Worm (Caenorhabditis elegans) whole organism, L3 larva: ENCODE results near the gene vps-52.
A peak's percentile ranks its signal among the peaks of the same experiment; 100 is the strongest.

Experiments
- R02D3.7 ChIP-seq: fragments of 150-350 bp; optimal IDR thresholded peaks from 2 replicates; lab custom pipeline; 2014; ENCODE audit warnings: missing biosample characterization, missing genetic modification characterization
- ceh-16 ChIP-seq: sonication (generic microtip); optimal IDR thresholded peaks from 2 replicates; lab custom pipeline; 2017; ENCODE audit warnings: missing biosample characterization, missing genetic modification characterization
- ceh-28 ChIP-seq: fragments of 150-350 bp; optimal IDR thresholded peaks from 2 replicates; lab custom pipeline; 2014; ENCODE audit warnings: missing biosample characterization, missing genetic modification reagents, missing genetic modification characterization
- ceh-82 ChIP-seq: fragments of 150-350 bp; optimal IDR thresholded peaks from 2 replicates; lab custom pipeline; 2014; ENCODE audit warnings: missing biosample characterization, missing genetic modification characterization
- ceh-9 ChIP-seq: sonication (generic microtip); optimal IDR thresholded peaks from 2 replicates; lab custom pipeline; 2018; ENCODE audit warnings: missing biosample characterization, missing genetic modification characterization
- daf-12 ChIP-seq: fragments of 150-350 bp; optimal IDR thresholded peaks from 2 replicates; lab custom pipeline; 2014; ENCODE audit warnings: missing biosample characterization, missing genetic modification reagents, missing genetic modification characterization
- egl-27 ChIP-seq: sonication (generic microtip); optimal IDR thresholded peaks from 4 replicates; lab custom pipeline; 2017; ENCODE audit warnings: missing biosample characterization, missing genetic modification reagents, missing genetic modification characterization
- egl-5 ChIP-seq: fragments of 150-350 bp; optimal IDR thresholded peaks from 2 replicates; lab custom pipeline; 2017; ENCODE audit warnings: missing biosample characterization, missing genetic modification reagents, missing genetic modification characterization, inconsistent platforms
- elt-2 ChIP-seq: sonication (generic microtip); optimal IDR thresholded peaks from 2 replicates; lab custom pipeline; 2016; ENCODE audit warnings: missing genetic modification reagents, mild to moderate bottlenecking, missing genetic modification characterization, missing compliant biosample characterization
- elt-3 ChIP-seq, 3 experiments: fragments of 150-350 bp in 1 of 3; sonication (generic microtip) in 2 of 3; optimal IDR thresholded peaks; 2 replicates in 2 of 3; 4 replicates in 1 of 3; lab custom pipeline; 2014 to 2017; ENCODE audit warnings: missing biosample characterization in 3 of 3, missing genetic modification characterization in 3 of 3
- fkh-10 ChIP-seq: sonication (generic microtip); optimal IDR thresholded peaks from 2 replicates; lab custom pipeline; 2017; ENCODE audit warnings: missing biosample characterization, missing genetic modification reagents, missing genetic modification characterization
- fkh-2 ChIP-seq: fragments of 150-350 bp; optimal IDR thresholded peaks from 2 replicates; lab custom pipeline; 2014; ENCODE audit warnings: missing biosample characterization, missing genetic modification reagents, missing genetic modification characterization
- hmg-11 ChIP-seq: sonication (generic microtip); optimal IDR thresholded peaks from 2 replicates; lab custom pipeline; 2016; ENCODE audit warnings: missing genetic modification characterization, missing compliant biosample characterization
- jun-1 ChIP-seq: fragments of 150-350 bp; optimal IDR thresholded peaks from 2 replicates; lab custom pipeline; 2014; ENCODE audit warnings: missing biosample characterization, missing genetic modification reagents, missing genetic modification characterization
- lin-15B ChIP-seq: fragments of 150-350 bp; optimal IDR thresholded peaks from 2 replicates; lab custom pipeline; 2014; ENCODE audit warnings: missing biosample characterization, missing genetic modification characterization
- lin-39 ChIP-seq: fragments of 150-350 bp; optimal IDR thresholded peaks from 2 replicates; lab custom pipeline; 2018; ENCODE audit warnings: missing biosample characterization, missing genetic modification reagents, missing genetic modification characterization
- lsy-12 ChIP-seq: sonication (generic microtip); optimal IDR thresholded peaks from 2 replicates; lab custom pipeline; 2016; ENCODE audit warnings: mild to moderate bottlenecking, missing genetic modification characterization, missing compliant biosample characterization
- mdl-1 ChIP-seq: fragments of 150-350 bp; optimal IDR thresholded peaks from 2 replicates; lab custom pipeline; 2014; ENCODE audit warnings: missing biosample characterization, missing genetic modification characterization
- mml-1 ChIP-seq: fragments of 150-350 bp; sonication (generic microtip); optimal IDR thresholded peaks from 3 replicates; lab custom pipeline; 2014; ENCODE audit warnings: missing biosample characterization, missing genetic modification characterization
- nfya-1 ChIP-seq: sonication (generic microtip); optimal IDR thresholded peaks from 2 replicates; lab custom pipeline; 2017; ENCODE audit warnings: missing genetic modification characterization, mild to moderate bottlenecking, missing compliant biosample characterization, antibody characterized with exemption, moderate library complexity; ENCODE audit not compliant: insufficient read depth
- nhr-11 ChIP-seq: fragments of 150-350 bp; optimal IDR thresholded peaks from 2 replicates; lab custom pipeline; 2014; ENCODE audit warnings: missing biosample characterization, missing genetic modification characterization
- nhr-12 ChIP-seq: fragments of 150-350 bp; optimal IDR thresholded peaks from 2 replicates; lab custom pipeline; 2014; ENCODE audit warnings: missing biosample characterization, missing genetic modification characterization
- nhr-237 ChIP-seq: fragments of 150-350 bp; optimal IDR thresholded peaks from 2 replicates; lab custom pipeline; 2014; ENCODE audit warnings: missing biosample characterization, missing genetic modification characterization
- nhr-25 ChIP-seq: sonication (generic microtip); optimal IDR thresholded peaks from 2 replicates; lab custom pipeline; 2017; ENCODE audit warnings: missing biosample characterization, missing genetic modification characterization
- nhr-28 ChIP-seq: fragments of 150-350 bp; optimal IDR thresholded peaks from 2 replicates; lab custom pipeline; 2014; ENCODE audit warnings: missing biosample characterization, missing genetic modification characterization
- nhr-43 ChIP-seq: sonication (generic microtip); optimal IDR thresholded peaks from 2 replicates; lab custom pipeline; 2016; ENCODE audit warnings: mild to moderate bottlenecking, missing genetic modification characterization, missing compliant biosample characterization; ENCODE audit not compliant: poor library complexity, severe bottlenecking
- nhr-67 ChIP-seq: fragments of 150-350 bp; optimal IDR thresholded peaks from 2 replicates; lab custom pipeline; 2014; ENCODE audit warnings: missing biosample characterization, missing genetic modification characterization
- nhr-76 ChIP-seq: fragments of 150-350 bp; sonication (generic microtip); optimal IDR thresholded peaks from 5 replicates; lab custom pipeline; 2014; ENCODE audit warnings: missing biosample characterization, missing genetic modification characterization
- pha-4 ChIP-seq: fragments of 150-350 bp; optimal IDR thresholded peaks from 2 replicates; lab custom pipeline; 2014; ENCODE audit warnings: missing biosample characterization, missing genetic modification reagents, missing genetic modification characterization
- pqm-1 ChIP-seq: fragments of 150-350 bp; optimal IDR thresholded peaks from 2 replicates; lab custom pipeline; 2017; ENCODE audit warnings: missing biosample characterization, missing genetic modification characterization, inconsistent platforms
- sea-2 ChIP-seq: fragments of 150-350 bp; sonication (generic microtip); optimal IDR thresholded peaks from 4 replicates; lab custom pipeline; 2014; ENCODE audit warnings: missing biosample characterization, missing genetic modification reagents, missing genetic modification characterization
- snpc-4 ChIP-seq: fragments of 150-350 bp; optimal IDR thresholded peaks from 2 replicates; lab custom pipeline; 2014; ENCODE audit warnings: missing biosample characterization, missing genetic modification characterization
- tbx-2 ChIP-seq: sonication (generic microtip); optimal IDR thresholded peaks from 2 replicates; lab custom pipeline; 2016; ENCODE audit warnings: mild to moderate bottlenecking, missing genetic modification characterization, missing compliant biosample characterization
- unc-39 ChIP-seq: sonication (generic microtip); optimal IDR thresholded peaks from 4 replicates; lab custom pipeline; 2017; ENCODE audit warnings: missing biosample characterization, missing genetic modification characterization
- unc-62 ChIP-seq: fragments of 150-350 bp; sonication (generic microtip); optimal IDR thresholded peaks from 4 replicates; lab custom pipeline; 2014; ENCODE audit warnings: missing biosample characterization, missing genetic modification reagents, missing genetic modification characterization
- zag-1 ChIP-seq: fragments of 150-350 bp; optimal IDR thresholded peaks from 2 replicates; lab custom pipeline; 2014; ENCODE audit warnings: missing biosample characterization, missing genetic modification characterization
- ztf-11 ChIP-seq: fragments of 150-350 bp; optimal IDR thresholded peaks from 2 replicates; lab custom pipeline; 2014; ENCODE audit warnings: missing biosample characterization, missing genetic modification characterization
- ztf-4 ChIP-seq: fragments of 150-350 bp; optimal IDR thresholded peaks from 2 replicates; lab custom pipeline; 2014; ENCODE audit warnings: missing biosample characterization, missing genetic modification characterization

vps-52 gene

DNA sequence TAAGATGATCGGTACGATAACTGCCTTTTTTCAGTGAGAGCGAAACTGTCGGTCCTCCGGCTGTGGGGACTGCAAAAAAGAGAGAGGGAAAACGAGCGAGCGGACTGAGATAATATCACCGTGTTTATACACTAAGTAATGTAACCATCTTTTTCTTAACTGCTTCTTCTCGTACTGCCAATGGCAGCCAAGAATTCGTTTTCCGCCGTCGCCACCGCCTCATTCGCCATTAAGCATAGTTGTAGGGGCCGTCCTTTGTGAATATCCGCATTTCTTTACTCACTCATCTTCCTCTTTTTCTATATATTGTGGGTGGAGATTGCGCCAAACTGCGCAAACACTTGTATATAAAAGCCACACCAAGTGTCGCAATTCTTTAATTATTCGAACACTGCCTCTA lies 18.6 kb upstream of the vps-52 start, which contains the start of gene col-174:
TSS of gene col-174 (plus strand) at position 301 of the 400 bp plus-strand sequence.
- no peak for TF ChIP-seq jun-1
- TF ChIP-seq nhr-25 (tag; lab: Kevin White, UChicago) = no peak
- no peak for TF ChIP-seq ceh-16 (tag; lab: Kevin White, UChicago)
- no peak for TF ChIP-seq nfya-1
- TF ChIP-seq tbx-2 (tag; lab: Kevin White, UChicago) = no peak
- no peak for TF ChIP-seq zag-1

ce11 chrX:7547696-7548095 lies 17.4 kb upstream of the vps-52 start:
- no peak for TF ChIP-seq hmg-11 (tag; lab: Kevin White, UChicago)
- TF ChIP-seq R02D3.7 (tag; lab: Kevin White, UChicago) = no peak
- no peak for TF ChIP-seq pha-4 (tag; lab: Kevin White, UChicago)
- no peak for TF ChIP-seq nhr-25 (tag; lab: Kevin White, UChicago)
- TF ChIP-seq snpc-4 (tag; lab: Kevin White, UChicago) = no peak
- no peak for TF ChIP-seq unc-62 (GFP tag; lab: Kevin White, UChicago)
- TF ChIP-seq ceh-28 (tag; lab: Kevin White, UChicago) = no peak

- TF ChIP-seq mdl-1 (tag; lab: Kevin White, UChicago) (no peak), ztf-4 (tag; lab: Kevin White, UChicago) (no peak), elt-3 (tag; optimal IDR thresholded peaks at IDR 0.05; lab: Kevin White, UChicago) (no peak), nhr-12 (no peak), zag-1 (no peak), nhr-11 (tag; lab: Kevin White, UChicago) (no peak), ceh-28 (tag; lab: Kevin White, UChicago) (no peak), daf-12 (tag; lab: Kevin White, UChicago) (no peak), egl-5 (tag; lab: Kevin White, UChicago) (no peak), ceh-9 (tag; lab: Kevin White, UChicago) (no peak), fkh-2 (tag; lab: Kevin White, UChicago) (no peak), fkh-10 (no peak)
Measured at ce11 chrX:7548158-7548557, 17.0 kb upstream of the vps-52 start, which contains the start of gene F46C8.1. Gene F46C8.1, plus strand, starts transcription at chrX:7548458.

DNA sequence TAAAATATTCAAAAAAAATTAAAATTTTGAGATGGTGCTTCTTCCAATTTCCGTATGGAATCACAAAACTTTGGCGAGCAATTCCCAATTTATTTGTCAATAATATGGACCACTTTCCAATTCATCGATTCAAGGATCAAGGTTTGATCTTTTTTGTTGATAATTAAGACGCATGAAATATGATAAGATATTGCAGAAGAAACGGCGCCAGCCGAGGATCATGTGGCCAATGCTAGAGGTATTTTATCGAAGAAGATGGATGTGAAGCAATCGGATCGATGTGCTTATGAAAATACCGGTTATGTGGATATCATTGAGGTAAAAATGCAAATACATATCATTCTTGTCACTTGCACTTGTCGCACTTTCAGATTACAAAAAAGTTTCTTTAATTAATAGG lies 14.7 kb upstream of the vps-52 start:
- TF ChIP-seq lin-15B (tag; lab: Kevin White, UChicago) (no peak), nhr-43 (tag; lab: Kevin White, UChicago) (peak; percentile 42), nhr-25 (tag; lab: Kevin White, UChicago) (peak; percentile 15)

ce11 chrX:7553331-7553730 lies 11.8 kb upstream of the vps-52 start:
- TF ChIP-seq egl-5 (tag; lab: Kevin White, UChicago) (no peak), nhr-43 (tag; lab: Kevin White, UChicago) (peak; percentile 18), nhr-28 (tag; lab: Kevin White, UChicago) (no peak), elt-2 (no peak), nhr-25 (tag; lab: Kevin White, UChicago) (peak; percentile 18), snpc-4 (tag; lab: Kevin White, UChicago) (no peak), jun-1 (no peak), elt-3 (tag; optimal IDR thresholded peaks at IDR 0.05; lab: Kevin White, UChicago) (no peak), mml-1 (tag; lab: Kevin White, UChicago) (no peak), lin-39 (tag; lab: Kevin White, UChicago) (no peak), nhr-237 (tag; lab: Kevin White, UChicago) (no peak)

ce11 chrX:7554326-7554725 lies 10.8 kb upstream of the vps-52 start, which contains the start of gene F46C8.8:
Gene F46C8.8, minus strand, starts transcription at chrX:7554426.
- TF ChIP-seq nfya-1 = no peak
- no peak for TF ChIP-seq lin-15B (tag; lab: Kevin White, UChicago)
- no peak for TF ChIP-seq unc-39 (tag; lab: Kevin White, UChicago)
- no peak for TF ChIP-seq nhr-67 (tag; lab: Kevin White, UChicago)
- no peak for TF ChIP-seq lsy-12 (tag; lab: Kevin White, UChicago)
- no peak for TF ChIP-seq ceh-82 (tag; lab: Kevin White, UChicago)
- no peak for TF ChIP-seq mdl-1 (tag; lab: Kevin White, UChicago)
- no peak for TF ChIP-seq unc-62 (GFP tag; lab: Kevin White, UChicago)
- no peak for TF ChIP-seq ztf-11
- no peak for TF ChIP-seq egl-27 (tag; lab: Kevin White, UChicago)
- TF ChIP-seq pqm-1 (tag; lab: Kevin White, UChicago) = no peak
- TF ChIP-seq fkh-2 (tag; lab: Kevin White, UChicago) = no peak
- TF ChIP-seq nhr-76 (tag; lab: Kevin White, UChicago) = no peak
- no peak for TF ChIP-seq nhr-25 (tag; lab: Kevin White, UChicago)
- no peak for TF ChIP-seq jun-1
- no peak for TF ChIP-seq sea-2 (GFP tag; lab: Kevin White, UChicago)
- no peak for TF ChIP-seq pha-4 (tag; lab: Kevin White, UChicago)
- TF ChIP-seq snpc-4 (tag; lab: Kevin White, UChicago) = no peak
